Worm (Caenorhabditis elegans) whole organism, L1 larva: Measurements from ENCODE around the gene F08G2.4.

ENCODE experiments used
- lin-13 ChIP-seq: fragments of 150-350 bp; optimal IDR thresholded peaks from 2 replicates; lab custom pipeline; 2014; ENCODE audit warnings: missing biosample characterization, missing genetic modification reagents, missing genetic modification characterization
- nhr-11 ChIP-seq: fragments of 150-350 bp; optimal IDR thresholded peaks from 2 replicates; lab custom pipeline; 2014; ENCODE audit warnings: missing biosample characterization, missing genetic modification characterization

DNA sequence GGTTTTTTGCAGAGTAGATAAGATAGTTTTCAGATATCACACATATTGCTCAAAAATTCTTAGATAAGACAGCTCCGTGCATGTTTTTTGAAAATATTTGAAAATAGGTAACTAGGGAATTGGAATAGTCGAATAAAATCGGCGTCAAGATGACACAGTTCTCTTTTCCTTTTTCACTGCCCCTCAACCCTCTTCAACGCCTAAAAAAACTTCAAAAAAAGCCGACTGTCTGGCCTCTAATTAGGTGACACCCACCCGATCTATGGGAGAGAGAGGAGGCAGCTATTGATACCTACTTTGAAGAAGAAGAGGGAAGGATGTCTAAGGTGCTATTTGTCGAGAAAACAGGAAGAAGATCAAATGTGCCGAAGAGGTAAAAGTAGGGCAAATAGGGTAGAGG, 11.9 kb downstream of the F08G2.4 start:
- TF ChIP-seq nhr-11 (tag; lab: Kevin White, UChicago) = no peak
- TF ChIP-seq lin-13 (GFP tag; lab: Kevin White, UChicago) = no peak
